Fruit fly (Drosophila melanogaster): ENCODE data around the gene fid.
A peak's percentile ranks its signal among the peaks of the same experiment; 100 is the strongest.

Gene fid

DNA sequence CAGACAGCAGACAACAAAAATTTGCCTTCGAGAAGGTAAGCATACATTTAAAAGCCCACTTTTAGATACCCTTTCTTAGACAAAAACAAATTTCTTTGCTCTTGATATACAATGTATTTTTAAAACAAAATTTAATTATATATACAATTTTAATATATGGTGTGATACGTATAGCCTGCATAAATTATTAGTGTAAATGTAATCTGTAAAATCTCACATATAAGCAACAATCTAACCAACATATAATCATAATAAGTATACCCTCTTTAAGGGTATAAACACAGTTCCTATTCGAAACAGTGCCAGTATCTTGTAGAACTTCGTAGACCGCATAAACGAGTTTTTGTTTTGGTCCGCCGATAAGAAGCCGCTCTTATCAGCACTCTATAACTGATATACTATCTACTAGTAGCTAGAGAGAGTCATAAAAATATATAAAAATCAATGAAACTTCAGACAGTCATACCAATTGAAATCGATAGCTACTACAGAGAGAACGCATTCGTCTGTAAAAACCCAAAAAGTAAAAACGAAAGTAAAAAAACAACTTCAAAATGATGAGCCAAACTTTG is 44.5 kb downstream of the fid start, which contains the start of gene Kaz-m1 (continued):
- TF ChIP-seq Sox102F (GFP tag; optimal IDR thresholded peaks at IDR 0.05) (peak; percentile 63), ro (GFP tag; IDR thresholded peaks at IDR 0.05) (no peak), yki (optimal IDR thresholded peaks at IDR 0.05) (no peak), Ravus (GFP tag; IDR thresholded peaks at IDR 0.05) (no peak), Mes4 (GFP tag; optimal IDR thresholded peaks at IDR 0.05) (no peak), CG4424 (GFP tag; optimal IDR thresholded peaks at IDR 0.05) (peak; percentile 42), CG12155 (GFP tag; optimal IDR thresholded peaks at IDR 0.05) (peak; percentile 30), ftz-f1 (GFP tag; optimal IDR thresholded peaks at IDR 0.05) (no peak), GATAe (GFP tag; conservative IDR thresholded peaks at IDR 0.05) (peak; percentile 57), az2 (GFP tag; optimal IDR thresholded peaks at IDR 0.05) (peak; percentile 19), CG1024 (GFP tag; IDR thresholded peaks at IDR 0.05) (no peak), CG15601 (tag; optimal IDR thresholded peaks at IDR 0.05) (peak; percentile 40), CG1792 (GFP tag; optimal IDR thresholded peaks at IDR 0.05) (no peak), kay (GFP tag; optimal IDR thresholded peaks at IDR 0.05) (no peak), NC2α (GFP tag; optimal IDR thresholded peaks at IDR 0.05) (no peak), CG6813 (GFP tag; optimal IDR thresholded peaks at IDR 0.05) (peak; percentile 16), CG3163 (GFP tag; optimal IDR thresholded peaks at IDR 0.05) (no peak), B-H2 (GFP tag; optimal IDR thresholded peaks at IDR 0.05) (peak; percentile 6), sens (GFP tag) (no peak), ATbp (GFP tag; optimal IDR thresholded peaks at IDR 0.05) (no peak), pum (GFP tag; optimal IDR thresholded peaks at IDR 0.05) (no peak), HLH3B (GFP tag; IDR thresholded peaks at IDR 0.05) (no peak; the same call in 1 of the 2 replicates), CG7928 (GFP tag; optimal IDR thresholded peaks at IDR 0.05) (no peak), run (tag; optimal IDR thresholded peaks at IDR 0.05) (no peak), Dad (GFP tag; optimal IDR thresholded peaks at IDR 0.05) (no peak), Max (GFP tag; optimal IDR thresholded peaks at IDR 0.05) (no peak), Atf6 (GFP tag; IDR thresholded peaks at IDR 0.05) (0 out of 2 replicates have a peak, but pooled peaks have one; percentile 25), CG2116 (GFP tag; optimal IDR thresholded peaks at IDR 0.05) (no peak), YL-1 (GFP tag; optimal IDR thresholded peaks at IDR 0.05) (no peak), CG11723 (GFP tag; optimal IDR thresholded peaks at IDR 0.05) (no peak), dimm (GFP tag; IDR thresholded peaks at IDR 0.05) (no peak), CG17912 (GFP tag; optimal IDR thresholded peaks at IDR 0.05) (no peak), dysf (GFP tag; IDR thresholded peaks at IDR 0.05) (no peak; the same call in 2 of the 3 replicates), CG11560 (tag; IDR thresholded peaks at IDR 0.05) (no peak), stc (GFP tag; IDR thresholded peaks at IDR 0.05) (0 out of 2 replicates have a peak, but pooled peaks have one; percentile 28), CG15269 (tag; optimal IDR thresholded peaks at IDR 0.05) (peak; percentile 66), CG6791 (GFP tag; IDR thresholded peaks at IDR 0.05; ENCODE audit: partially characterized antibody) (no peak), gsb (GFP tag; IDR thresholded peaks at IDR 0.05) (no peak), esg (GFP tag; conservative IDR thresholded peaks at IDR 0.05) (no peak), Drgx (GFP tag; IDR thresholded peaks at IDR 0.05) (no peak), Nf-YB (GFP tag; optimal IDR thresholded peaks at IDR 0.05) (peak; percentile 56), br (optimal IDR thresholded peaks at IDR 0.05) (no peak), schlank (tag; optimal IDR thresholded peaks at IDR 0.05) (no peak), Hsf (GFP tag; optimal IDR thresholded peaks at IDR 0.05) (no peak), wdn (GFP tag; IDR thresholded peaks at IDR 0.05) (no peak), CG14014 (GFP tag; IDR thresholded peaks at IDR 0.05) (peak; percentile 35; the same call in 1 of the 2 replicates), nom (GFP tag; optimal IDR thresholded peaks at IDR 0.05) (no peak), tin (GFP tag; optimal IDR thresholded peaks at IDR 0.05) (no peak), lbe (GFP tag; optimal IDR thresholded peaks at IDR 0.05) (no peak), Sry-β (GFP tag; optimal IDR thresholded peaks at IDR 0.05) (no peak), CG1647 (GFP tag; optimal IDR thresholded peaks at IDR 0.05) (no peak), Dek (tag; optimal IDR thresholded peaks at IDR 0.05) (peak; percentile 50)
